Fruit fly (Drosophila melanogaster) whole organism, adult: ENCODE measurements around the gene CG15742.

Experiments used
- CG11617 ChIP-seq: fragments of 200-800 bp; sonication (Bioruptor generic); optimal IDR thresholded peaks from 2 replicates; lab custom pipeline; 2017; ENCODE audit warnings: mild to moderate bottlenecking, missing biosample characterization, missing genetic modification reagents, missing genetic modification characterization
- CG33017 ChIP-seq: fragments of 200-800 bp; sonication (Bioruptor generic); optimal IDR thresholded peaks from 2 replicates; lab custom pipeline; 2018; ENCODE audit warnings: missing biosample characterization, mild to moderate bottlenecking, missing genetic modification characterization, moderate library complexity
- pad ChIP-seq: fragments of 200-800 bp; sonication (Bioruptor generic); optimal IDR thresholded peaks from 3 replicates; lab custom pipeline; 2017; ENCODE audit warnings: missing biosample characterization, missing genetic modification characterization, mild to moderate bottlenecking, moderate library complexity, missing genetic modification reagents

DNA sequence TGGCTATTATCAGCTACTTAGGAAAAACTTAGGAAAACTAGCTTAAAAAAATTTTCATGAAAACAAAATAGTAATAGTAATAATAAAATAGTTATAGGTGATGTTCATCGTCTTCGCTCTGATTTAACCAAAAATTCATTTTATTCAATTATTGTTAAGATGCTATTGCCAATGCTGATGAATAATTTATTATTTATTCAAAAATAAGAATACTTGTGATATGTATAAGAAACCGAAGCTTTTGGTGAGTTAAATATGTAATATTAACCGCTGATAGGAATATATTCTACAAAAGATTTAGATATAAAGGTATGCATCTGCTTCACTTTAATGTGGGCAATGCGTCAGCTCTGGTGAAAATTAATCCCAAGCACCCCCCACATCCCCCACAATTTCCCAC is 22.4 kb upstream of the CG15742 start:
- no peak for TF ChIP-seq pad (GFP tag; lab: Kevin White, UChicago)
- TF ChIP-seq CG11617 (GFP tag; lab: Kevin White, UChicago), result no peak
- TF ChIP-seq CG33017 (tag; lab: Kevin White, UChicago), result no peak
